Fruit fly (Drosophila melanogaster) whole organism, embryonic: ENCODE measurements around the gene SC35.

Experiments used
- ATbp ChIP-seq: fragments of 200-800 bp; sonication (Bioruptor generic); optimal IDR thresholded peaks from 2 replicates; lab custom pipeline; 2017; ENCODE audit warnings: missing biosample characterization, mild to moderate bottlenecking, missing genetic modification characterization, missing genetic modification reagents
- Abd-B ChIP-seq: fragments of 200-800 bp; sonication (Bioruptor generic); optimal IDR thresholded peaks from 2 replicates; lab custom pipeline; 2018; ENCODE audit warnings: missing biosample characterization, mild to moderate bottlenecking, missing genetic modification characterization, moderate library complexity
- Awh ChIP-seq: fragments of 200-800 bp; sonication (Bioruptor generic); IDR thresholded peaks from 2 replicates; pipeline ENCODE4, ENCODE4 v1.3.6; 2022; ENCODE audit warnings: missing biosample characterization, missing genetic modification characterization
- Blimp-1 ChIP-seq: fragments of 200-800 bp; sonication (Bioruptor generic); optimal IDR thresholded peaks from 3 replicates; lab custom pipeline; 2018; ENCODE audit warnings: missing biosample characterization, missing genetic modification characterization, mild to moderate bottlenecking, moderate library complexity, missing genetic modification reagents
- BtbVII ChIP-seq: fragments of 200-800 bp; sonication (Bioruptor generic); optimal IDR thresholded peaks from 3 replicates; lab custom pipeline; 2017; ENCODE audit warnings: missing biosample characterization, mild to moderate bottlenecking, missing genetic modification characterization
- CG10462 ChIP-seq: fragments of 200-800 bp; sonication (Bioruptor generic); optimal IDR thresholded peaks from 2 replicates; lab custom pipeline; 2016; ENCODE audit warnings: missing biosample characterization, missing genetic modification characterization
- CG17385 ChIP-seq: fragments of 200-800 bp; sonication (Bioruptor generic); optimal IDR thresholded peaks from 3 replicates; lab custom pipeline; 2018; ENCODE audit warnings: missing biosample characterization, mild to moderate bottlenecking, missing genetic modification characterization
- CG18764 ChIP-seq: fragments of 200-800 bp; sonication (Bioruptor generic); optimal IDR thresholded peaks from 3 replicates; lab custom pipeline; 2016; ENCODE audit warnings: missing biosample characterization, missing genetic modification characterization
- CG2678 ChIP-seq: fragments of 200-800 bp; sonication (Bioruptor generic); optimal IDR thresholded peaks from 3 replicates; lab custom pipeline; 2019; ENCODE audit warnings: missing biosample characterization, mild to moderate bottlenecking, missing genetic modification characterization, moderate library complexity
- CG2875 ChIP-seq: fragments of 200-800 bp; sonication (Bioruptor generic); optimal IDR thresholded peaks from 2 replicates; lab custom pipeline; 2017; ENCODE audit warnings: missing biosample characterization, mild to moderate bottlenecking, missing genetic modification characterization, missing genetic modification reagents
- CG33557 ChIP-seq: fragments of 200-800 bp; sonication (Bioruptor generic); optimal IDR thresholded peaks from 2 replicates; lab custom pipeline; 2019; ENCODE audit warnings: missing biosample characterization, mild to moderate bottlenecking, missing genetic modification characterization, moderate library complexity
- CG3995 ChIP-seq: fragments of 200-800 bp; sonication (Bioruptor generic); optimal IDR thresholded peaks from 3 replicates; lab custom pipeline; 2016; ENCODE audit warnings: missing biosample characterization, missing genetic modification characterization
- CG4707 ChIP-seq: fragments of 200-800 bp; sonication (Bioruptor generic); optimal IDR thresholded peaks from 2 replicates; lab custom pipeline; 2018; ENCODE audit warnings: missing biosample characterization, mild to moderate bottlenecking, missing genetic modification characterization, moderate library complexity
- CG4730 ChIP-seq: fragments of 200-800 bp; sonication (Bioruptor generic); IDR thresholded peaks from 2 replicates; pipeline ENCODE4 v1.3.6; 2022; ENCODE audit warnings: missing biosample characterization, missing genetic modification characterization
- CG5180 ChIP-seq: fragments of 200-800 bp; sonication (Bioruptor generic); optimal IDR thresholded peaks from 3 replicates; lab custom pipeline; 2017; ENCODE audit warnings: missing biosample characterization, missing genetic modification characterization, mild to moderate bottlenecking, moderate library complexity, missing genetic modification reagents
- CG7987 ChIP-seq: fragments of 200-800 bp; sonication (Bioruptor generic); optimal IDR thresholded peaks from 2 replicates; lab custom pipeline; 2018; ENCODE audit warnings: missing biosample characterization, mild to moderate bottlenecking, missing genetic modification characterization, moderate library complexity
- CG8281 ChIP-seq: fragments of 200-800 bp; sonication (Bioruptor generic); optimal IDR thresholded peaks from 2 replicates; lab custom pipeline; 2018; ENCODE audit warnings: missing biosample characterization, mild to moderate bottlenecking, missing genetic modification characterization, moderate library complexity
- GATAe ChIP-seq: fragments of 200-800 bp; sonication (Bioruptor generic); conservative IDR thresholded peaks from 2 replicates; pipeline ENCODE4 v1.3.6; 2022; ENCODE audit warnings: missing biosample characterization, missing genetic modification characterization
- Med ChIP-seq: fragments of 200-800 bp; sonication (Bioruptor generic); peaks from one replicate; lab custom pipeline; 2016; ENCODE audit warnings: missing biosample characterization, missing genetic modification characterization, mild to moderate bottlenecking, inconsistent platforms, moderate library complexity
- Opbp ChIP-seq: fragments of 200-800 bp; sonication (Bioruptor generic); IDR thresholded peaks from 3 replicates; pipeline ENCODE4 v1.3.6; 2022; ENCODE audit warnings: missing biosample characterization, missing genetic modification characterization; ENCODE audit not compliant: partially characterized antibody
- Sox100B ChIP-seq: fragments of 200-800 bp; sonication (Bioruptor generic); optimal IDR thresholded peaks from 3 replicates; lab custom pipeline; 2018; ENCODE audit warnings: missing biosample characterization, mild to moderate bottlenecking, missing genetic modification characterization
- Spps ChIP-seq: fragments of 200-800 bp; sonication (Bioruptor generic); optimal IDR thresholded peaks from 2 replicates; lab custom pipeline; 2018; ENCODE audit warnings: missing biosample characterization, mild to moderate bottlenecking, missing genetic modification characterization
- Tbp ChIP-seq: fragments of >200 bp; optimal IDR thresholded peaks from 2 replicates; lab custom pipeline; 2018; ENCODE audit warnings: missing biosample characterization, missing genetic modification characterization
- Vsx1 ChIP-seq: fragments of 200-800 bp; sonication (Bioruptor generic); optimal IDR thresholded peaks from 2 replicates; lab custom pipeline; 2017; ENCODE audit warnings: missing biosample characterization, mild to moderate bottlenecking, missing genetic modification characterization, missing genetic modification reagents
- aop ChIP-seq: fragments of 200-800 bp; sonication (Bioruptor generic); IDR thresholded peaks from 2 replicates; pipeline ENCODE4 v1.3.6; 2022; ENCODE audit warnings: missing biosample characterization, missing genetic modification characterization
- az2 ChIP-seq: fragments of 200-800 bp; sonication (Bioruptor generic); optimal IDR thresholded peaks from 3 replicates; lab custom pipeline; 2016; ENCODE audit warnings: missing biosample characterization, missing genetic modification characterization
- bigmax ChIP-seq: fragments of 200-800 bp; sonication (Bioruptor generic); optimal IDR thresholded peaks from 2 replicates; lab custom pipeline; 2018; ENCODE audit warnings: missing biosample characterization, mild to moderate bottlenecking, missing genetic modification characterization
- br ChIP-seq: fragments of >200 bp; optimal IDR thresholded peaks from 2 replicates; lab custom pipeline; 2017
- dmrt11E ChIP-seq: fragments of 200-800 bp; sonication (Bioruptor generic); optimal IDR thresholded peaks from 3 replicates; lab custom pipeline; 2018; ENCODE audit warnings: missing biosample characterization, mild to moderate bottlenecking, missing genetic modification characterization, moderate library complexity
- fd64A ChIP-seq: fragments of 200-800 bp; sonication (Bioruptor generic); optimal IDR thresholded peaks from 3 replicates; lab custom pipeline; 2018; ENCODE audit warnings: missing biosample characterization, mild to moderate bottlenecking, missing genetic modification characterization
- gcm ChIP-seq: fragments of 200-800 bp; sonication (Bioruptor generic); optimal IDR thresholded peaks from 2 replicates; lab custom pipeline; 2019; ENCODE audit warnings: missing biosample characterization, mild to moderate bottlenecking, missing genetic modification characterization, moderate library complexity
- grn ChIP-seq: fragments of 200-800 bp; sonication (Bioruptor generic); optimal IDR thresholded peaks from 3 replicates; lab custom pipeline; 2017; ENCODE audit warnings: missing biosample characterization, missing genetic modification characterization
- h ChIP-seq: fragments of >200 bp; optimal IDR thresholded peaks from 2 replicates; lab custom pipeline; 2017
- ind ChIP-seq: fragments of 200-800 bp; sonication (Bioruptor generic); optimal IDR thresholded peaks from 3 replicates; lab custom pipeline; 2016; ENCODE audit warnings: missing biosample characterization, missing genetic modification characterization
- lab ChIP-seq: fragments of 200-800 bp; sonication (Bioruptor generic); optimal IDR thresholded peaks from 3 replicates; lab custom pipeline; 2017; ENCODE audit warnings: missing biosample characterization, missing genetic modification characterization, mild to moderate bottlenecking, moderate library complexity, missing genetic modification reagents
- lbe ChIP-seq: fragments of 200-800 bp; sonication (Bioruptor generic); optimal IDR thresholded peaks from 2 replicates; lab custom pipeline; 2016; ENCODE audit warnings: missing biosample characterization, mild to moderate bottlenecking, missing genetic modification characterization
- lilli ChIP-seq: fragments of 200-800 bp; sonication (Bioruptor generic); optimal IDR thresholded peaks from 3 replicates; lab custom pipeline; 2016; ENCODE audit warnings: missing biosample characterization, missing genetic modification characterization
- mirr ChIP-seq: fragments of 200-800 bp; sonication (Bioruptor generic); optimal IDR thresholded peaks from 3 replicates; lab custom pipeline; 2018; ENCODE audit warnings: missing biosample characterization, mild to moderate bottlenecking, missing genetic modification characterization
- org-1 ChIP-seq: fragments of 200-800 bp; sonication (Bioruptor generic); optimal IDR thresholded peaks from 2 replicates; lab custom pipeline; 2017; ENCODE audit warnings: missing biosample characterization, missing genetic modification characterization
- peb ChIP-seq: fragments of 200-800 bp; sonication (Bioruptor generic); IDR thresholded peaks from 2 replicates; pipeline ENCODE4 v1.3.6; 2022; ENCODE audit warnings: missing biosample characterization, missing genetic modification characterization
- psq ChIP-seq: fragments of 200-800 bp; sonication (Bioruptor generic); optimal IDR thresholded peaks from 2 replicates; lab custom pipeline; 2017; ENCODE audit warnings: missing biosample characterization, missing genetic modification characterization
- row ChIP-seq: fragments of 200-800 bp; sonication (Bioruptor generic); IDR thresholded peaks from 3 replicates; pipeline ENCODE4 v1.3.6; 2022; ENCODE audit warnings: missing biosample characterization, missing genetic modification characterization
- run ChIP-seq: fragments of 200-800 bp; sonication (Bioruptor generic); optimal IDR thresholded peaks from 3 replicates; lab custom pipeline; 2018; ENCODE audit warnings: missing biosample characterization, mild to moderate bottlenecking, missing genetic modification characterization
- salm ChIP-seq: fragments of 200-800 bp; sonication (Bioruptor generic); optimal IDR thresholded peaks from 2 replicates; lab custom pipeline; 2018; ENCODE audit warnings: missing biosample characterization, mild to moderate bottlenecking, missing genetic modification characterization
- sens ChIP-seq: fragments of 200-800 bp; sonication (Bioruptor generic); peaks from one replicate; lab custom pipeline; 2016; ENCODE audit warnings: missing biosample characterization, missing genetic modification characterization
- sqz ChIP-seq: fragments of 200-800 bp; sonication (Bioruptor generic); optimal IDR thresholded peaks from 3 replicates; lab custom pipeline; 2018; ENCODE audit warnings: missing biosample characterization, mild to moderate bottlenecking, missing genetic modification characterization
- sug ChIP-seq: fragments of 200-800 bp; optimal IDR thresholded peaks from 2 replicates; lab custom pipeline; 2019; ENCODE audit warnings: missing biosample characterization, mild to moderate bottlenecking, missing genetic modification characterization, moderate library complexity
- vfl ChIP-seq: fragments of 200-800 bp; sonication (Bioruptor generic); optimal IDR thresholded peaks from 2 replicates; lab custom pipeline; 2016; ENCODE audit warnings: missing biosample characterization, missing genetic modification characterization
- vnd ChIP-seq: fragments of 200-800 bp; sonication (Bioruptor generic); IDR thresholded peaks from 3 replicates; pipeline ENCODE4 v1.3.6; 2022; ENCODE audit warnings: missing biosample characterization, missing genetic modification characterization; ENCODE audit not compliant: partially characterized antibody
- wek ChIP-seq: fragments of 200-800 bp; sonication (Bioruptor generic); optimal IDR thresholded peaks from 3 replicates; lab custom pipeline; 2018; ENCODE audit warnings: missing biosample characterization, mild to moderate bottlenecking, missing genetic modification characterization, moderate library complexity
- zen ChIP-seq: fragments of 200-800 bp; sonication (Bioruptor generic); optimal IDR thresholded peaks from 3 replicates; lab custom pipeline; 2018; ENCODE audit warnings: missing biosample characterization, mild to moderate bottlenecking, missing genetic modification characterization, moderate library complexity

SC35 gene

DNA sequence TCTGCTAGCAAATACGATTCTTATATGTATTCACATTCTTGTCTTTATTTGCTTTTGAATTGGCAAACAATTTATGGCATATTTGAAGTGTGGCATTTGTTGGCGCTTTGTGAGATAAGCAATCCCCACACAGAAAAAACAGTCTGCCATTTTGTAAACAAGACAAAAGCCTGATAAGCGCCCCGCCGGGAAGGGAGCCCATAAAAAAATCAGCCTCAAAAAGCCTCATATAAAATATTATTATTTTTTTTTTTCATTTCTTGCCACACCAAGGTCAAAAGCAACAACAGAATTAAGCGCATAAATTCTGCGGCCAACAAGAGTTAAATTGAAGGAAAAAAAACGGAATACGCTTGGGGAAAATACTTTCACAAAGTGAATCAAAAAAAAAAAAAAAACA, 40.8 kb upstream of the SC35 start (continued):
- TF ChIP-seq Tbp (no peak), CG3995 (no peak), Blimp-1 (GFP tag; lab: Kevin White, UChicago) (peak; percentile 12), Opbp (GFP tag; lab: Robert Waterston, UW) (no peak), aop (GFP tag; lab: Robert Waterston, UW) (no peak), salm (tag; lab: Kevin White, UChicago) (no peak), br (lab: Kevin White, UChicago) (no peak), h (no peak), az2 (GFP tag; lab: Kevin White, UChicago) (no peak), vfl (GFP tag; lab: Kevin White, UChicago) (peak; percentile 19), dmrt11E (tag; lab: Kevin White, UChicago) (no peak), row (GFP tag; lab: Robert Waterston, UW) (no peak), CG17385 (peak; percentile 38), CG18764 (GFP tag; lab: Kevin White, UChicago) (no peak), Awh (no peak), Abd-B (no peak), ind (GFP tag; lab: Kevin White, UChicago) (no peak), vnd (no peak), psq (GFP tag; lab: Kevin White, UChicago) (no peak), CG4730 (no peak), run (tag; lab: Kevin White, UChicago) (no peak), lilli (GFP tag; lab: Kevin White, UChicago) (peak; percentile 17), Spps (tag; lab: Kevin White, UChicago) (no peak), CG10462 (GFP tag; lab: Kevin White, UChicago) (no peak)

DNA sequence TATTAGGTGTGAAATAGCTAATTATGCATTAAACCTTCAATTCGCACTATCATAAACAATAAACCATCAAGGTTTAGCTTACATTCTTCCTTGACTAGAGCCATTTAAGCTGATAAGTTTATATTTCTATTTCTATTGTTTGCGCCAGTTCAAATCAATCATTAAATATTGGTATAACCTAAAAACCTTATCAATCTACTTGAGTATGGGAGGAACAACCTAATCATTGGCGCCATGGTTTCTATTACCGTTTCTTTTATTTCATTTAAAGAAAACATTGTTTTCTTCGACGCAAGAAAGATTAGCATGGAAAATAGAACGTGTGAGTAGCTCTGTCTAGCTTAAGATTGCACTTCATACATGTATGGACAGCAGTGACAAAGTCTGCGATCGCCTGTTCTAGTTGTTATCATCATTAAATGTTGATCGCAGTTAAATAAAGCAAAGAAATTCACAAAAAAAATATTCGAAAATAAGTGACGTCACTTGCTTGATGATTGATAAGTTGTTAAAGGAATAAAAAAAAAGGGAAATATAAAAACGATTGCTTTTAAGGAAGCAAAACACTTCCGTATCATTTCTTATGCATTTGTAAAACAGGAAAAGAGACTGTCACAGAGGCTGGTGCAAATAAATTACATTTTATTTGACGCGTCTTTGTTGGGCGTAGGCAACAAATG, 39.9 kb upstream of the SC35 start:
- TF ChIP-seq bigmax (peak; percentile 47), Vsx1 (GFP tag; lab: Kevin White, UChicago) (peak; percentile 33), BtbVII (GFP tag; lab: Kevin White, UChicago) (peak; percentile 35), fd64A (peak; percentile 47), CG4707 (peak; percentile 13), Med (GFP tag; lab: Kevin White, UChicago) (peak; percentile 58), lbe (GFP tag; lab: Kevin White, UChicago) (peak; percentile 12), GATAe (GFP tag; lab: Robert Waterston, UW) (no peak), peb (GFP tag; lab: Robert Waterston, UW) (no peak), ATbp (GFP tag; lab: Kevin White, UChicago) (peak; percentile 15), grn (GFP tag; lab: Kevin White, UChicago) (peak; percentile 29), Sox100B (peak; percentile 23), sqz (GFP tag; lab: Kevin White, UChicago) (peak; percentile 34), CG7987 (peak; percentile 20), sens (GFP tag; lab: Kevin White, UChicago) (peak; percentile 70), gcm (GFP tag; lab: Kevin White, UChicago) (no peak), zen (no peak), CG2875 (GFP tag; lab: Kevin White, UChicago) (peak; percentile 8), org-1 (GFP tag; lab: Kevin White, UChicago) (peak; percentile 16), CG2678 (tag; lab: Kevin White, UChicago) (peak; percentile 5), mirr (GFP tag; lab: Kevin White, UChicago) (peak; percentile 52), lab (GFP tag; lab: Kevin White, UChicago) (peak; percentile 30), CG5180 (GFP tag; lab: Kevin White, UChicago) (peak; percentile 37), sug (tag; lab: Kevin White, UChicago) (peak; percentile 5), CG33557 (GFP tag; lab: Kevin White, UChicago) (peak; percentile 37), wek (GFP tag; lab: Kevin White, UChicago) (peak; percentile 24), CG8281 (tag; lab: Kevin White, UChicago) (peak; percentile 41)
